Worm (Caenorhabditis elegans): ENCODE measurements around the gene ZK829.9.
A peak's percentile ranks its signal among the peaks of the same experiment; 100 is the strongest.

The ZK829.9 gene

DNA sequence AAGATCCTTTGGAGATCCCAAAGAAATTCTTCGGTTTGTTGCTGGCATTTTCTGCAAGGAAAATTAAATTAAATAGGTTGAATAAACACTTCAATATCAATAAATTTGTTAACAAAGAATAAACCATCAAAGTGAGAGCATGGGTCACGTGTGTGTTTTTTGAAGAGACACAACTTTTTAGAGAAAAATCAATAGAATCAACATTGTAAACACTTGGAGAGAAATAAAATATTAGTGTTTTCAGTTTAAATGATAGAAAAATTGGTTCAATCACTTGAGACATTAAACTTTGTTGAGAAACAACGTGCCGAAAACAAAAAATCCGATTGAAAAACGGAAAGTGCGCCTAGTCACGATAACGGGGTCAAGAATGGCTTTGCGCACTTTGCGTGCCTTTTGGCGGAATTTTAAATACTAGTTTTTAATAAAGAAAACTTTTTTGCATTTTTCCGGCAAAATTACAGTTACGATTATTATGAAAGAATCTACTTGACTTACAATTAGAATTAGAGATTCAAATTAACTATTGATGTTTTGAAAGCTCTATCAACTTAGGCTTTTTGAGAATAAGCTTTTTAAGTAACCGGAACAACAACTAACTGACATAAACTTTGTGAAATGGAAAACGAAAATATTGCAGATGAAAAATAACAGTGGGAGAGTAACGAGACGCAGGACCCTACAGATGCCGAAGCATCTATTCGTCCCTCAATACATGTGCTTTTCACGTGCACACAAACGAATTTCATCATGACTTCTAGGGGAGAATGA is 8.7 kb upstream of the ZK829.9 start, which contains the start of gene ZK829.7 (continued):
- TF ChIP-seq ztf-3 (GFP tag; optimal IDR thresholded peaks at IDR 0.05) (no peak), F10E7.11 (tag; optimal IDR thresholded peaks at IDR 0.05) (no peak), nhr-90 (tag; optimal IDR thresholded peaks at IDR 0.05) (no peak), pha-4 (tag; optimal IDR thresholded peaks at IDR 0.05) (peak; percentile 16), aptf-3 (GFP tag; IDR thresholded peaks at IDR 0.05) (no peak), nhr-80 (tag; optimal IDR thresholded peaks at IDR 0.05) (peak; percentile 5), nfya-1 (tag; optimal IDR thresholded peaks at IDR 0.05; ENCODE audit: borderline replicate concordance, insufficient read depth) (no peak), lsy-27 (tag; optimal IDR thresholded peaks at IDR 0.05; ENCODE audit: borderline replicate concordance, insufficient read depth) (no peak), nfya-2 (GFP tag; IDR thresholded peaks at IDR 0.05) (no peak), nhr-27 (tag; optimal IDR thresholded peaks at IDR 0.05) (no peak), attf-3 (GFP tag; conservative IDR thresholded peaks at IDR 0.05) (peak; percentile 54; the same call in 1 of the 2 replicates), D2030.7 (GFP tag; IDR thresholded peaks at IDR 0.05) (no peak), chd-7 (tag; optimal IDR thresholded peaks at IDR 0.05) (no peak), ztf-18 (tag; optimal IDR thresholded peaks at IDR 0.05) (peak; percentile 94), sptf-2 (GFP tag; optimal IDR thresholded peaks at IDR 0.05) (no peak), aptf-2 (GFP tag; conservative IDR thresholded peaks at IDR 0.05) (no peak), K11D2.4 (GFP tag; IDR thresholded peaks at IDR 0.05) (no peak; the same call in 1 of the 2 replicates), C06A6.2 (GFP tag; conservative IDR thresholded peaks at IDR 0.05) (peak; percentile 31; the same call in 1 of the 2 replicates), egl-18 (GFP tag; IDR thresholded peaks at IDR 0.05) (no peak), snpc-1.1 (tag; optimal IDR thresholded peaks at IDR 0.05; ENCODE audit: insufficient read depth) (no peak), mel-28 (tag; optimal IDR thresholded peaks at IDR 0.05; ENCODE audit: borderline replicate concordance) (no peak), tbp1 (GFP tag; optimal IDR thresholded peaks at IDR 0.05) (peak; percentile 39), bed-2 (GFP tag; IDR thresholded peaks at IDR 0.05) (no peak), attf-6 (GFP tag; IDR thresholded peaks at IDR 0.05) (0 out of 2 replicates have a peak, but pooled peaks have one; percentile 42), F23B12.7 (tag; optimal IDR thresholded peaks at IDR 0.05; ENCODE audit: insufficient read depth) (peak; percentile 18), sea-2 (GFP tag; IDR thresholded peaks at IDR 0.05) (no peak), F22D6.2 (tag; optimal IDR thresholded peaks at IDR 0.05) (no peak), efl-1 (GFP tag; optimal IDR thresholded peaks at IDR 0.05) (peak; percentile 82), rpc-1 (optimal IDR thresholded peaks at IDR 0.05) (no peak), rpc-1 (tag; optimal IDR thresholded peaks at IDR 0.05) (no peak), F39B2.1 (GFP tag; IDR thresholded peaks at IDR 0.05) (no peak), Y53G8AR.9 (GFP tag; conservative IDR thresholded peaks at IDR 0.05) (0 out of 2 replicates have a peak, but pooled peaks have one; percentile 21), B0261.1 (tag; optimal IDR thresholded peaks at IDR 0.05) (no peak), ztf-6 (GFP tag; IDR thresholded peaks at IDR 0.05) (no peak), somi-1 (GFP tag; optimal IDR thresholded peaks at IDR 0.05) (no peak), bed-1 (GFP tag; IDR thresholded peaks at IDR 0.05) (no peak), Y95B8A.8 (GFP tag; IDR thresholded peaks at IDR 0.05) (no peak), Y56A3A.18 (GFP tag; IDR thresholded peaks at IDR 0.05) (0 out of 2 replicates have a peak, but pooled peaks have one; percentile 57), ceh-100 (GFP tag; IDR thresholded peaks at IDR 0.05) (peak; percentile 38; the same call in 1 of the 2 replicates), snpc-4 (GFP tag; optimal IDR thresholded peaks at IDR 0.05) (no peak), snpc-4 (tag; optimal IDR thresholded peaks at IDR 0.05) (peak; percentile 24 to 58 (median 40)), xnd-1 (tag; optimal IDR thresholded peaks at IDR 0.05) (peak; percentile 45), zim-3 (tag; optimal IDR thresholded peaks at IDR 0.05) (no peak), ama-1 (optimal IDR thresholded peaks at IDR 0.05) (no peak), ama-1 (GFP tag; optimal IDR thresholded peaks at IDR 0.05) (no peak), nfyb-1 (GFP tag; IDR thresholded peaks at IDR 0.05) (no peak), cebp-1 (GFP tag; IDR thresholded peaks at IDR 0.05) (0 out of 2 replicates have a peak, but pooled peaks have one; percentile 39), cebp-1 (tag; optimal IDR thresholded peaks at IDR 0.05) (peak; percentile 85)
